Worm (Caenorhabditis elegans) whole organism, L1 larva: Measurements from ENCODE around the gene lbp-4.

Source experiments
- F16B12.6 ChIP-seq: fragments of 150-350 bp; optimal IDR thresholded peaks from 2 replicates; lab custom pipeline; 2014; ENCODE audit warnings: missing biosample characterization, missing genetic modification characterization
- blmp-1 ChIP-seq: fragments of 150-350 bp; optimal IDR thresholded peaks from 2 replicates; lab custom pipeline; 2014; ENCODE audit warnings: missing biosample characterization, missing genetic modification characterization
- ceh-63 ChIP-seq: fragments of 200-800 bp; sonication (Bioruptor generic); optimal IDR thresholded peaks from 2 replicates; lab custom pipeline; 2018; ENCODE audit warnings: mild to moderate bottlenecking, missing genetic modification characterization, missing compliant biosample characterization
- ceh-8 ChIP-seq: fragments of 200-800 bp; sonication (Bioruptor generic); optimal IDR thresholded peaks from 2 replicates; lab custom pipeline; 2018; ENCODE audit warnings: mild to moderate bottlenecking, missing genetic modification characterization, moderate library complexity, missing compliant biosample characterization
- ces-1 ChIP-seq: fragments of 150-350 bp; optimal IDR thresholded peaks from 2 replicates; lab custom pipeline; 2014; ENCODE audit warnings: missing biosample characterization, missing genetic modification reagents, missing genetic modification characterization
- efl-1 ChIP-seq, 4 experiments: fragments of 150-350 bp; optimal IDR thresholded peaks in 3 of 4; peaks in 1 of 4; 1 replicate in 1 of 4; 2 replicates in 3 of 4; lab custom pipeline; 2014; ENCODE audit warnings: missing biosample characterization in 2 of 4, missing genetic modification characterization in 2 of 4, missing genetic modification reagents in 2 of 4
- egl-13 ChIP-seq: sonication (generic microtip); optimal IDR thresholded peaks from 2 replicates; lab custom pipeline; 2016; ENCODE audit warnings: missing genotype, missing genetic modification reagents, missing genetic modification characterization, missing compliant biosample characterization
- egl-27 ChIP-seq, 2 experiments: fragments of 150-350 bp in 1 of 2; sonication (generic microtip); optimal IDR thresholded peaks; 3 replicates each; lab custom pipeline; 2017 to 2018; ENCODE audit warnings: missing biosample characterization in 2 of 2, missing genetic modification characterization in 2 of 2, missing genetic modification reagents in 2 of 2
- elt-3 ChIP-seq, 6 experiments: fragments of 150-350 bp in 1 of 6; sonication (generic microtip); optimal IDR thresholded peaks; 2 replicates each; lab custom pipeline; 2017 to 2018; ENCODE audit warnings: missing biosample characterization in 6 of 6, missing genetic modification characterization in 6 of 6, inconsistent platforms in 1 of 6
- ets-5 ChIP-seq: fragments of 200-800 bp; sonication (Bioruptor generic); IDR thresholded peaks from 2 replicates; pipeline ENCODE4 v1.3.6; 2022; ENCODE audit warnings: missing genetic modification characterization, missing compliant biosample characterization
- fkh-4 ChIP-seq: sonication (generic microtip); optimal IDR thresholded peaks from 2 replicates; lab custom pipeline; 2016; ENCODE audit warnings: missing compliant biosample characterization, missing genetic modification characterization, borderline replicate concordance
- fkh-8 ChIP-seq: sonication (generic microtip); optimal IDR thresholded peaks from 2 replicates; lab custom pipeline; 2016; ENCODE audit warnings: mild to moderate bottlenecking, missing genetic modification characterization, missing compliant biosample characterization
- grh-1 ChIP-seq: fragments of 200-800 bp; sonication (Bioruptor generic); IDR thresholded peaks from 2 replicates; pipeline ENCODE4 v1.3.6; 2022; ENCODE audit warnings: missing genetic modification reagents, missing genetic modification characterization, missing compliant biosample characterization
- hlh-4 ChIP-seq: sonication (generic microtip); optimal IDR thresholded peaks from 2 replicates; lab custom pipeline; 2016; ENCODE audit warnings: mild to moderate bottlenecking, missing genetic modification characterization, missing compliant biosample characterization
- isw-1 ChIP-seq: fragments of 200-800 bp; sonication (Bioruptor generic); IDR thresholded peaks from 2 replicates; pipeline ENCODE4 v1.3.6; 2022; ENCODE audit warnings: missing genetic modification characterization, missing compliant biosample characterization
- jun-1 ChIP-seq: fragments of 150-350 bp; optimal IDR thresholded peaks from 2 replicates; lab custom pipeline; 2014; ENCODE audit warnings: missing biosample characterization, missing genetic modification reagents, missing genetic modification characterization
- lin-13 ChIP-seq: fragments of 150-350 bp; optimal IDR thresholded peaks from 2 replicates; lab custom pipeline; 2014; ENCODE audit warnings: missing biosample characterization, missing genetic modification reagents, missing genetic modification characterization
- lin-14 ChIP-seq: fragments of 200-800 bp; sonication (Bioruptor generic); optimal IDR thresholded peaks from 2 replicates; lab custom pipeline; 2018; ENCODE audit warnings: mild to moderate bottlenecking, missing genetic modification characterization, moderate library complexity, missing compliant biosample characterization
- lin-15B ChIP-seq: fragments of 150-350 bp; sonication (generic microtip); optimal IDR thresholded peaks from 3 replicates; lab custom pipeline; 2014; ENCODE audit warnings: missing biosample characterization, missing genetic modification characterization
- lin-35 ChIP-seq, 2 experiments: fragments of 150-350 bp; optimal IDR thresholded peaks; 2 replicates each; lab custom pipeline; 2014; ENCODE audit warnings: missing biosample characterization in 2 of 2, missing genetic modification characterization in 2 of 2, missing genetic modification reagents in 2 of 2
- mdl-1 ChIP-seq, 2 experiments: fragments of 150-350 bp; optimal IDR thresholded peaks; 2 replicates each; lab custom pipeline; 2014 to 2017; ENCODE audit warnings: missing biosample characterization in 2 of 2, missing genetic modification characterization in 2 of 2, inconsistent platforms in 1 of 2
- mef-2 ChIP-seq: fragments of 150-350 bp; optimal IDR thresholded peaks from 2 replicates; lab custom pipeline; 2014; ENCODE audit warnings: missing biosample characterization, missing genetic modification characterization
- mep-1 ChIP-seq: fragments of 150-350 bp; optimal IDR thresholded peaks from 2 replicates; lab custom pipeline; 2014; ENCODE audit warnings: missing biosample characterization, missing genetic modification characterization
- nhr-11 ChIP-seq: fragments of 150-350 bp; optimal IDR thresholded peaks from 2 replicates; lab custom pipeline; 2014; ENCODE audit warnings: missing biosample characterization, missing genetic modification characterization
- nhr-19 ChIP-seq: fragments of 200-800 bp; sonication (Bioruptor generic); conservative IDR thresholded peaks from 2 replicates; pipeline ENCODE4 v1.3.6; 2022; ENCODE audit warnings: missing genetic modification characterization, missing compliant biosample characterization
- nhr-20 ChIP-seq: sonication (generic microtip); optimal IDR thresholded peaks from 2 replicates; lab custom pipeline; 2016; ENCODE audit warnings: mild to moderate bottlenecking, missing genetic modification characterization, missing compliant biosample characterization
- nhr-76 ChIP-seq: sonication (generic microtip); optimal IDR thresholded peaks from 2 replicates; lab custom pipeline; 2017; ENCODE audit warnings: missing biosample characterization, missing genetic modification characterization
- nhr-85 ChIP-seq: sonication (generic microtip); peaks from one replicate; lab custom pipeline; 2016; ENCODE audit warnings: missing genetic modification characterization, inconsistent platforms, missing compliant biosample characterization
- nhr-90 ChIP-seq: sonication (generic microtip); optimal IDR thresholded peaks from 2 replicates; lab custom pipeline; 2016; ENCODE audit warnings: mild to moderate bottlenecking, missing genetic modification characterization, missing compliant biosample characterization; ENCODE audit not compliant: poor library complexity
- pag-3 ChIP-seq: sonication (generic microtip); optimal IDR thresholded peaks from 2 replicates; lab custom pipeline; 2017; ENCODE audit warnings: missing genetic modification characterization, mild to moderate bottlenecking, missing compliant biosample characterization, antibody characterized with exemption, borderline replicate concordance; ENCODE audit not compliant: insufficient read depth
- pax-3 ChIP-seq: fragments of 200-800 bp; sonication (Bioruptor generic); optimal IDR thresholded peaks from 2 replicates; lab custom pipeline; 2018; ENCODE audit warnings: mild to moderate bottlenecking, missing genetic modification characterization, moderate library complexity, missing compliant biosample characterization
- rnt-1 ChIP-seq: sonication (generic microtip); optimal IDR thresholded peaks from 2 replicates; lab custom pipeline; 2016; ENCODE audit warnings: mild to moderate bottlenecking, missing genetic modification characterization, moderate library complexity, missing compliant biosample characterization
- skn-1 ChIP-seq: fragments of 150-350 bp; optimal IDR thresholded peaks from 2 replicates; lab custom pipeline; 2014; ENCODE audit warnings: missing biosample characterization, missing genetic modification characterization
- snpc-4 ChIP-seq: fragments of 150-350 bp; optimal IDR thresholded peaks from 2 replicates; lab custom pipeline; 2014; ENCODE audit warnings: missing biosample characterization, missing genetic modification characterization
- snu-23 ChIP-seq: sonication (generic microtip); optimal IDR thresholded peaks from 2 replicates; lab custom pipeline; 2016; ENCODE audit warnings: missing genetic modification characterization, missing compliant biosample characterization
- sptf-1 ChIP-seq: fragments of 150-350 bp; optimal IDR thresholded peaks from 2 replicates; lab custom pipeline; 2014; ENCODE audit warnings: missing biosample characterization, missing genetic modification characterization
- sup-37 ChIP-seq: fragments of 200-800 bp; sonication (Bioruptor generic); optimal IDR thresholded peaks from 2 replicates; lab custom pipeline; 2018; ENCODE audit warnings: mild to moderate bottlenecking, missing genetic modification characterization, missing compliant biosample characterization
- swsn-7 ChIP-seq: sonication (generic microtip); optimal IDR thresholded peaks from 2 replicates; lab custom pipeline; 2016; ENCODE audit warnings: missing genetic modification characterization, missing compliant biosample characterization
- tlp-1 ChIP-seq: fragments of 150-350 bp; optimal IDR thresholded peaks from 2 replicates; lab custom pipeline; 2014; ENCODE audit warnings: missing biosample characterization, missing genetic modification characterization
- unc-130 ChIP-seq: fragments of 150-350 bp; optimal IDR thresholded peaks from 2 replicates; lab custom pipeline; 2017; ENCODE audit warnings: missing biosample characterization, missing genetic modification characterization, inconsistent platforms
- unc-30 ChIP-seq: sonication (generic microtip); optimal IDR thresholded peaks from 2 replicates; lab custom pipeline; 2017; ENCODE audit warnings: missing biosample characterization, missing genetic modification characterization
- unc-62 ChIP-seq: fragments of 150-350 bp; optimal IDR thresholded peaks from 2 replicates; lab custom pipeline; 2014; ENCODE audit warnings: missing biosample characterization, missing genetic modification reagents, missing genetic modification characterization
- unc-86 ChIP-seq: sonication (generic microtip); optimal IDR thresholded peaks from 2 replicates; lab custom pipeline; 2016; ENCODE audit warnings: missing genetic modification characterization, missing compliant biosample characterization
- zag-1 ChIP-seq: fragments of 150-350 bp; optimal IDR thresholded peaks from 2 replicates; lab custom pipeline; 2014; ENCODE audit warnings: missing biosample characterization, missing genetic modification characterization
- ztf-11 ChIP-seq, 2 experiments: sonication (generic microtip); optimal IDR thresholded peaks; 2 replicates each; lab custom pipeline; 2016 to 2017; ENCODE audit warnings: missing genetic modification characterization in 2 of 2, missing biosample characterization in 1 of 2, missing compliant biosample characterization in 1 of 2
- ztf-4 ChIP-seq: fragments of 150-350 bp; optimal IDR thresholded peaks from 2 replicates; lab custom pipeline; 2014; ENCODE audit warnings: missing biosample characterization, missing genetic modification characterization

Gene lbp-4

DNA sequence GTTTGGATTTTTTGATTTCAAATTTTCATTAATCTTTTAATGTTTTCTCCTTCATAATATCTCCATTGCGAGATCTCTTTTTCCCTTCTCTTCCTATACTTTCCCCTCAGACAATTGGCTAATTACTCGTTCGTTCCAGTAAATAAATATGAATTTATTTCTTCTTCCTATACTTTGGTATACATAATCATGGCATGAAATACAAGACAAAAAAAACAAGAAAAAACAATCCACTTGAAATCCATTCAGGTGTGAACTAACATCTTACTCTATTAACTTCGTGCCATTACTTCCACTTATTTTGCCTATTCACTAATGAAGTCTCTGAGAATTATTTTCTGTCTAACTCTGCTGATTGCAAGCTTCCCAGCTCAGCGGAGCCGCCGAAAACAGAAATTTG lies 21.9 kb downstream of the lbp-4 start, which contains the start of gene grd-8:
TSS of gene grd-8 (plus strand) at position 301 of the 400 bp plus-strand sequence.
- TF ChIP-seq hlh-4 (tag; lab: Kevin White, UChicago) (no peak), unc-30 (no peak), ceh-63 (GFP tag; lab: Kevin White, UChicago) (no peak), rnt-1 (tag; lab: Kevin White, UChicago) (no peak)

ce11 chrV:7847170-7847569 lies 26.8 kb downstream of the lbp-4 start, which contains the start of gene memo-1:
memo-1 (minus strand) TSS chrV:7847171.
- TF ChIP-seq lin-14 (GFP tag; lab: Kevin White, UChicago) (peak; percentile 26), unc-86 (tag; lab: Kevin White, UChicago) (peak; percentile 8), ces-1 (GFP tag; lab: Kevin White, UChicago) (no peak)

ce11 chrV:7847687-7848086 lies 27.3 kb downstream of the lbp-4 start:
- no peak for TF ChIP-seq efl-1 (optimal IDR thresholded peaks at IDR 0.05; lab: Kevin White, UChicago)
- peak in 1 of 2 experiments; percentile 78 for TF ChIP-seq efl-1 (GFP tag; optimal IDR thresholded peaks at IDR 0.05 in 1 of 2; lab: Kevin White, UChicago)
- no peak for TF ChIP-seq pax-3

- TF ChIP-seq F16B12.6 (tag; lab: Kevin White, UChicago) = no peak
- no peak for TF ChIP-seq ztf-11 (tag; optimal IDR thresholded peaks at IDR 0.05; lab: Kevin White, UChicago)
- TF ChIP-seq fkh-8 = no peak
- TF ChIP-seq rnt-1 (tag; lab: Kevin White, UChicago) = no peak
- no peak for TF ChIP-seq jun-1
- no peak for TF ChIP-seq elt-3 (tag; optimal IDR thresholded peaks at IDR 0.05; lab: Kevin White, UChicago)
- TF ChIP-seq tlp-1 (tag; lab: Kevin White, UChicago) = no peak
- TF ChIP-seq ets-5 = no peak
- TF ChIP-seq nhr-90 (tag; lab: Kevin White, UChicago) = no peak
- TF ChIP-seq mdl-1 (tag; optimal IDR thresholded peaks at IDR 0.05; lab: Kevin White, UChicago) = peak in 1 of 2 experiments; percentile 69
- TF ChIP-seq mep-1 (tag; lab: Kevin White, UChicago) = peak; percentile 48
- no peak for TF ChIP-seq sup-37 (GFP tag; lab: Kevin White, UChicago)
- TF ChIP-seq isw-1 (GFP tag; lab: Robert Waterston, UW) = no peak
- peak in 1 of 2 experiments; percentile 54 for TF ChIP-seq lin-35 (GFP tag; optimal IDR thresholded peaks at IDR 0.05; lab: Kevin White, UChicago)
- TF ChIP-seq ceh-63 (GFP tag; lab: Kevin White, UChicago) = no peak
- TF ChIP-seq unc-130 (tag; lab: Kevin White, UChicago) = peak; percentile 13
- TF ChIP-seq fkh-4 (tag; lab: Kevin White, UChicago) = no peak
- TF ChIP-seq nhr-85 (tag; lab: Kevin White, UChicago) = peak; percentile 12
- TF ChIP-seq egl-27 (tag; optimal IDR thresholded peaks at IDR 0.05; lab: Kevin White, UChicago) = no peak
- peak; percentile 32 for TF ChIP-seq snu-23 (GFP tag; lab: Kevin White, UChicago)
- TF ChIP-seq unc-62 (GFP tag; lab: Kevin White, UChicago) = no peak
- no peak for TF ChIP-seq lin-15B (tag; lab: Kevin White, UChicago)
- TF ChIP-seq pag-3 (tag; lab: Kevin White, UChicago) = no peak
- no peak for TF ChIP-seq zag-1
- no peak for TF ChIP-seq nhr-19 (GFP tag; lab: Robert Waterston, UW)
- TF ChIP-seq swsn-7 (tag; lab: Kevin White, UChicago) = no peak
- TF ChIP-seq nhr-20 (tag; lab: Kevin White, UChicago) = peak; percentile 42
- TF ChIP-seq lin-13 (GFP tag; lab: Kevin White, UChicago) = no peak
- TF ChIP-seq unc-86 (tag; lab: Kevin White, UChicago) = no peak
- no peak for TF ChIP-seq skn-1
- TF ChIP-seq efl-1 (optimal IDR thresholded peaks at IDR 0.05; lab: Kevin White, UChicago) = no peak
- TF ChIP-seq efl-1 (GFP tag; optimal IDR thresholded peaks at IDR 0.05 in 1 of 2; lab: Kevin White, UChicago) = no peak
- peak; percentile 51 for TF ChIP-seq lin-14 (GFP tag; lab: Kevin White, UChicago)
- no peak for TF ChIP-seq snpc-4
- TF ChIP-seq egl-13 (tag; lab: Kevin White, UChicago) = no peak
- TF ChIP-seq nhr-76 (tag; lab: Kevin White, UChicago) = no peak
- peak; percentile 77 for TF ChIP-seq blmp-1
- TF ChIP-seq nhr-11 (tag; lab: Kevin White, UChicago) = no peak
- no peak for TF ChIP-seq ceh-8 (GFP tag; lab: Kevin White, UChicago)
- no peak for TF ChIP-seq sptf-1 (tag; lab: Kevin White, UChicago)
- TF ChIP-seq ztf-4 (tag; lab: Kevin White, UChicago) = no peak
- TF ChIP-seq grh-1 (GFP tag; lab: Robert Waterston, UW) = no peak
- TF ChIP-seq mef-2 (tag; lab: Kevin White, UChicago) = no peak
Observed at ce11 chrV:7848251-7848650, 27.9 kb downstream of the lbp-4 start.
